Fruit fly (Drosophila melanogaster) whole organism, embryonic: Measurements from ENCODE around the gene zld.
A peak's percentile ranks its signal among the peaks of the same experiment; 100 is the strongest.

ENCODE experiments used
- Awh ChIP-seq: fragments of 200-800 bp; sonication (Bioruptor generic); IDR thresholded peaks from 2 replicates; pipeline ENCODE4, ENCODE4 v1.3.6; 2022; ENCODE audit warnings: missing biosample characterization, missing genetic modification characterization
- BEAF-32 ChIP-seq: fragments of 200-800 bp; sonication (Bioruptor generic); optimal IDR thresholded peaks from 3 replicates; lab custom pipeline; 2017; ENCODE audit warnings: missing biosample characterization, missing genetic modification characterization, mild to moderate bottlenecking, moderate library complexity, missing genetic modification reagents
- CG12155 ChIP-seq: fragments of 200-800 bp; sonication (Bioruptor generic); optimal IDR thresholded peaks from 3 replicates; lab custom pipeline; 2016; ENCODE audit warnings: missing biosample characterization, missing genetic modification characterization
- CG12299 ChIP-seq: fragments of 200-800 bp; sonication (Bioruptor generic); optimal IDR thresholded peaks from 2 replicates; lab custom pipeline; 2018; ENCODE audit warnings: missing biosample characterization, mild to moderate bottlenecking, missing genetic modification characterization
- CG12391 ChIP-seq: fragments of 200-800 bp; sonication (Bioruptor generic); optimal IDR thresholded peaks from 3 replicates; lab custom pipeline; 2018; ENCODE audit warnings: missing biosample characterization, mild to moderate bottlenecking, missing genetic modification characterization, moderate library complexity
- CG15696 ChIP-seq: fragments of 200-800 bp; sonication (Bioruptor generic); optimal IDR thresholded peaks from 2 replicates; lab custom pipeline; 2019; ENCODE audit warnings: missing biosample characterization, mild to moderate bottlenecking, missing genetic modification characterization, moderate library complexity
- CG3065 ChIP-seq: fragments of 200-800 bp; sonication (Bioruptor generic); optimal IDR thresholded peaks from 2 replicates; lab custom pipeline; 2016; ENCODE audit warnings: missing biosample characterization, missing genetic modification characterization
- CG31365 ChIP-seq: fragments of 200-800 bp; sonication (Bioruptor generic); optimal IDR thresholded peaks from 2 replicates; lab custom pipeline; 2018; ENCODE audit warnings: missing biosample characterization, mild to moderate bottlenecking, missing genetic modification characterization
- CG32767 ChIP-seq: fragments of 200-800 bp; sonication (Bioruptor generic); IDR thresholded peaks from 2 replicates; pipeline ENCODE4 v1.3.6; 2022; ENCODE audit warnings: missing biosample characterization, missing genetic modification characterization
- CG34422 ChIP-seq: fragments of 200-800 bp; sonication (Bioruptor generic); IDR thresholded peaks from 3 replicates; pipeline ENCODE4 v1.3.6; 2022; ENCODE audit warnings: missing biosample characterization, missing genetic modification characterization
- CG3838 ChIP-seq: fragments of 200-800 bp; sonication (Bioruptor generic); optimal IDR thresholded peaks from 3 replicates; lab custom pipeline; 2016; ENCODE audit warnings: missing biosample characterization, missing genetic modification characterization
- CG5245 ChIP-seq: fragments of 200-800 bp; sonication (Bioruptor generic); optimal IDR thresholded peaks from 3 replicates; lab custom pipeline; 2016; ENCODE audit warnings: missing biosample characterization, missing genetic modification characterization
- CG6791 ChIP-seq: fragments of 200-800 bp; sonication (Bioruptor generic); IDR thresholded peaks from 3 replicates; pipeline ENCODE4 v1.3.6; 2022; ENCODE audit warnings: missing biosample characterization, missing genetic modification characterization; ENCODE audit not compliant: partially characterized antibody
- CG7963 ChIP-seq: fragments of 200-800 bp; sonication (Bioruptor generic); IDR thresholded peaks from 3 replicates; pipeline ENCODE4 v1.3.6; 2022; ENCODE audit warnings: missing biosample characterization, missing genetic modification characterization; ENCODE audit not compliant: partially characterized antibody
- CG7987 ChIP-seq: fragments of 200-800 bp; sonication (Bioruptor generic); optimal IDR thresholded peaks from 2 replicates; lab custom pipeline; 2018; ENCODE audit warnings: missing biosample characterization, mild to moderate bottlenecking, missing genetic modification characterization, moderate library complexity
- CG8478 ChIP-seq: fragments of >200 bp; optimal IDR thresholded peaks from 2 replicates; lab custom pipeline; 2018
- CG8924 ChIP-seq: fragments of 200-800 bp; optimal IDR thresholded peaks from 3 replicates; lab custom pipeline; 2019; ENCODE audit warnings: missing biosample characterization, mild to moderate bottlenecking, missing genetic modification characterization, moderate library complexity
- CG9727 ChIP-seq: fragments of 200-800 bp; sonication (Bioruptor generic); optimal IDR thresholded peaks from 3 replicates; lab custom pipeline; 2017; ENCODE audit warnings: missing biosample characterization, mild to moderate bottlenecking, missing genetic modification characterization
- CG9797 ChIP-seq: fragments of 200-800 bp; sonication (Bioruptor generic); optimal IDR thresholded peaks from 3 replicates; lab custom pipeline; 2018; ENCODE audit warnings: missing biosample characterization, mild to moderate bottlenecking, missing genetic modification characterization
- CTCF ChIP-seq: fragments of 200-800 bp; sonication (Bioruptor generic); optimal IDR thresholded peaks from 2 replicates; lab custom pipeline; 2017; ENCODE audit warnings: missing biosample characterization, mild to moderate bottlenecking, missing genetic modification characterization, moderate library complexity
- Doc2 ChIP-seq: fragments of 200-800 bp; sonication (Bioruptor generic); IDR thresholded peaks from 2 replicates; pipeline ENCODE4 v1.3.6; 2022; ENCODE audit warnings: missing biosample characterization, missing genetic modification characterization
- Fer1 ChIP-seq: fragments of 200-800 bp; sonication (Bioruptor generic); optimal IDR thresholded peaks from 2 replicates; lab custom pipeline; 2017; ENCODE audit warnings: missing biosample characterization, mild to moderate bottlenecking, missing genetic modification characterization
- Gug ChIP-seq: fragments of 200-800 bp; sonication (Bioruptor generic); IDR thresholded peaks from 4 replicates; pipeline ENCODE4 v1.3.6; 2022; ENCODE audit warnings: missing biosample characterization, missing genetic modification characterization
- Hr3 ChIP-seq: fragments of 200-800 bp; sonication (Bioruptor generic); optimal IDR thresholded peaks from 3 replicates; lab custom pipeline; 2016; ENCODE audit warnings: missing biosample characterization, missing genetic modification characterization
- Hr51 ChIP-seq, 2 experiments: fragments of 200-800 bp; sonication (Bioruptor generic); optimal IDR thresholded peaks; 2 replicates in 1 of 2; 3 replicates in 1 of 2; lab custom pipeline; 2016 to 2018; ENCODE audit warnings: missing biosample characterization in 2 of 2, missing genetic modification characterization in 2 of 2, mild to moderate bottlenecking in 1 of 2, moderate library complexity in 1 of 2
- Lpt ChIP-seq: fragments of >200 bp; optimal IDR thresholded peaks from 2 replicates; lab custom pipeline; 2018; ENCODE audit warnings: missing biosample characterization, missing genetic modification characterization
- Mad ChIP-seq: fragments of 200-800 bp; sonication (Bioruptor generic); optimal IDR thresholded peaks from 2 replicates; lab custom pipeline; 2016; ENCODE audit warnings: missing biosample characterization, missing genetic modification characterization
- Med ChIP-seq: fragments of 200-800 bp; sonication (Bioruptor generic); peaks from one replicate; lab custom pipeline; 2016; ENCODE audit warnings: missing biosample characterization, missing genetic modification characterization, mild to moderate bottlenecking, inconsistent platforms, moderate library complexity
- Scr ChIP-seq: fragments of 200-800 bp; sonication (Bioruptor generic); IDR thresholded peaks from 2 replicates; pipeline ENCODE4 v1.3.6; 2022; ENCODE audit warnings: missing biosample characterization, missing genetic modification characterization; ENCODE audit not compliant: partially characterized antibody
- Sox100B ChIP-seq: fragments of 200-800 bp; sonication (Bioruptor generic); optimal IDR thresholded peaks from 3 replicates; lab custom pipeline; 2018; ENCODE audit warnings: missing biosample characterization, mild to moderate bottlenecking, missing genetic modification characterization
- Stat92E ChIP-seq, 3 experiments: fragments of >200 bp in 2 of 3; fragments of 200-800 bp in 1 of 3; sonication (Bioruptor generic) in 1 of 3; optimal IDR thresholded peaks; 2 replicates each; lab custom pipeline; 2017 to 2019; ENCODE audit warnings: missing biosample characterization in 3 of 3, missing genetic modification characterization in 3 of 3, mild to moderate bottlenecking in 1 of 3, moderate library complexity in 1 of 3
- Trl ChIP-seq, 3 experiments: fragments of >200 bp in 2 of 3; fragments of 200-800 bp in 1 of 3; sonication (Bioruptor generic) in 1 of 3; optimal IDR thresholded peaks; 2 replicates in 1 of 3; 3 replicates in 2 of 3; lab custom pipeline; 2016 to 2017; ENCODE audit warnings: missing biosample characterization in 1 of 3, missing genetic modification characterization in 1 of 3
- abd-A ChIP-seq: fragments of 200-800 bp; sonication (Bioruptor generic); optimal IDR thresholded peaks from 3 replicates; lab custom pipeline; 2019; ENCODE audit warnings: missing biosample characterization, mild to moderate bottlenecking, missing genetic modification characterization, moderate library complexity
- amos ChIP-seq: fragments of 200-800 bp; sonication (Bioruptor generic); IDR thresholded peaks from 2 replicates; pipeline ENCODE4 v1.3.6; 2022; ENCODE audit warnings: missing biosample characterization, missing genetic modification characterization; ENCODE audit not compliant: partially characterized antibody
- cas ChIP-seq: fragments of 200-800 bp; sonication (Bioruptor generic); IDR thresholded peaks from 2 replicates; pipeline ENCODE4 v1.3.6; 2022; ENCODE audit warnings: missing biosample characterization, missing genetic modification characterization
- chn ChIP-seq: fragments of 200-800 bp; sonication (Bioruptor generic); optimal IDR thresholded peaks from 2 replicates; lab custom pipeline; 2016; ENCODE audit warnings: missing biosample characterization, missing genetic modification characterization
- dan ChIP-seq: fragments of 200-800 bp; sonication (Bioruptor generic); IDR thresholded peaks from 2 replicates; pipeline ENCODE4 v1.3.6; 2022; ENCODE audit warnings: missing biosample characterization, missing genetic modification characterization
- ewg ChIP-seq: fragments of 200-800 bp; sonication (Bioruptor generic); optimal IDR thresholded peaks from 3 replicates; lab custom pipeline; 2017; ENCODE audit warnings: mild to moderate bottlenecking, missing biosample characterization, missing genetic modification reagents, missing genetic modification characterization
- gfzf ChIP-seq: fragments of 200-800 bp; sonication (Bioruptor generic); optimal IDR thresholded peaks from 2 replicates; lab custom pipeline; 2016; ENCODE audit warnings: missing biosample characterization, mild to moderate bottlenecking, missing genetic modification characterization, moderate library complexity
- luna ChIP-seq: fragments of 200-800 bp; sonication (Bioruptor generic); optimal IDR thresholded peaks from 2 replicates; lab custom pipeline; 2016; ENCODE audit warnings: missing biosample characterization, missing genetic modification characterization
- pros ChIP-seq: fragments of 200-800 bp; sonication (Bioruptor generic); optimal IDR thresholded peaks from 3 replicates; lab custom pipeline; 2019; ENCODE audit warnings: missing biosample characterization, mild to moderate bottlenecking, missing genetic modification characterization, moderate library complexity
- pzg ChIP-seq: fragments of 200-800 bp; sonication (Bioruptor generic); optimal IDR thresholded peaks from 3 replicates; lab custom pipeline; 2018; ENCODE audit warnings: missing biosample characterization, mild to moderate bottlenecking, missing genetic modification characterization, moderate library complexity
- schlank ChIP-seq: fragments of 200-800 bp; sonication (Bioruptor generic); optimal IDR thresholded peaks from 2 replicates; lab custom pipeline; 2018; ENCODE audit warnings: missing biosample characterization, mild to moderate bottlenecking, missing genetic modification characterization
- scrt ChIP-seq: fragments of 200-800 bp; sonication (Bioruptor generic); optimal IDR thresholded peaks from 2 replicates; lab custom pipeline; 2018; ENCODE audit warnings: missing biosample characterization, mild to moderate bottlenecking, missing genetic modification characterization, moderate library complexity
- sens ChIP-seq: fragments of 200-800 bp; sonication (Bioruptor generic); peaks from one replicate; lab custom pipeline; 2016; ENCODE audit warnings: missing biosample characterization, missing genetic modification characterization
- slp2 ChIP-seq: fragments of 200-800 bp; sonication (Bioruptor generic); optimal IDR thresholded peaks from 2 replicates; lab custom pipeline; 2016; ENCODE audit warnings: missing biosample characterization, missing genetic modification characterization
- toy ChIP-seq: fragments of 200-800 bp; sonication (Bioruptor generic); IDR thresholded peaks from 2 replicates; pipeline ENCODE4 v1.3.6; 2022; ENCODE audit warnings: missing biosample characterization, missing genetic modification characterization
- yki ChIP-seq: fragments of >200 bp; optimal IDR thresholded peaks from 3 replicates; lab custom pipeline; 2018
- zen ChIP-seq: fragments of 200-800 bp; sonication (Bioruptor generic); optimal IDR thresholded peaks from 3 replicates; lab custom pipeline; 2018; ENCODE audit warnings: missing biosample characterization, mild to moderate bottlenecking, missing genetic modification characterization, moderate library complexity

The zld gene

dm6 chrX:19730844-19731243 lies 52.5 kb downstream of the zld start, which contains the start of gene AP-1-2beta (continued):
- no peak for TF ChIP-seq Hr51 (GFP tag; optimal IDR thresholded peaks at IDR 0.05; lab: Kevin White, UChicago)
- TF ChIP-seq Hr3 (GFP tag; lab: Kevin White, UChicago): no peak
- TF ChIP-seq luna (GFP tag; lab: Kevin White, UChicago): no peak
- TF ChIP-seq CG6791: peak; percentile 72; the same call in 2 of the 3 replicates
- peak; percentile 75 for TF ChIP-seq CG9797 (GFP tag; lab: Kevin White, UChicago)
- TF ChIP-seq BEAF-32 (GFP tag; lab: Kevin White, UChicago): peak; percentile 50
- TF ChIP-seq CG9727: no peak
- TF ChIP-seq CG8924 (tag; lab: Kevin White, UChicago): no peak
- no peak for TF ChIP-seq Awh (GFP tag; lab: Robert Waterston, UW)
- no peak for TF ChIP-seq CG34422
- TF ChIP-seq slp2 (GFP tag; lab: Kevin White, UChicago): no peak
- TF ChIP-seq Sox100B (GFP tag; lab: Kevin White, UChicago): no peak
- TF ChIP-seq Mad (GFP tag; lab: Kevin White, UChicago): no peak
- TF ChIP-seq Lpt (GFP tag; lab: Kevin White, UChicago): no peak
- no peak for TF ChIP-seq toy (GFP tag; lab: Robert Waterston, UW)
- TF ChIP-seq zen (tag; lab: Kevin White, UChicago): no peak
- no peak for TF ChIP-seq dan
- TF ChIP-seq CG3838 (GFP tag; lab: Kevin White, UChicago): no peak
- peak; percentile 78 for TF ChIP-seq gfzf (GFP tag; lab: Kevin White, UChicago)
- no peak for TF ChIP-seq schlank (tag; lab: Kevin White, UChicago)
- TF ChIP-seq CG3065 (GFP tag; lab: Kevin White, UChicago): no peak
- TF ChIP-seq Fer1 (GFP tag; lab: Kevin White, UChicago): no peak
- peak; percentile 38 for TF ChIP-seq Scr (GFP tag; lab: Robert Waterston, UW)
- TF ChIP-seq chn (GFP tag; lab: Kevin White, UChicago): no peak
- TF ChIP-seq CG5245 (GFP tag; lab: Kevin White, UChicago): no peak
- no peak for TF ChIP-seq Stat92E (GFP tag; optimal IDR thresholded peaks at IDR 0.05; lab: Kevin White, UChicago)
- no peak for TF ChIP-seq CG12391 (tag; lab: Kevin White, UChicago)
- TF ChIP-seq cas: no peak
- no peak for TF ChIP-seq CG12299 (tag; lab: Kevin White, UChicago)
- 0 out of 3 replicates have a peak, but pooled peaks have one; percentile 30 for TF ChIP-seq CG7963
- TF ChIP-seq, all 482 proteins: peak for 40

dm6 chrX:19717988-19718973 lies 65.1 kb downstream of the zld start, which contains the start of gene CG12531:
Gene CG12531, plus strand, starts transcription at chrX:19718923.
- TF ChIP-seq CG31365 (tag; lab: Kevin White, UChicago): no peak
- peak; percentile 22 for TF ChIP-seq CG8478
- peak; percentile 90 for TF ChIP-seq ewg (GFP tag; lab: Kevin White, UChicago)
- peak; percentile 10 for TF ChIP-seq pzg
- peak; percentile 14 for TF ChIP-seq abd-A (tag; lab: Kevin White, UChicago)
- TF ChIP-seq CG12155: peak; percentile 77
- TF ChIP-seq yki (lab: Kevin White, UChicago): peak; percentile 7
- TF ChIP-seq Doc2: no peak
- TF ChIP-seq Hr51 (GFP tag; optimal IDR thresholded peaks at IDR 0.05; lab: Kevin White, UChicago): peak in 1 of 2 experiments; percentile 12
- TF ChIP-seq sens: peak; percentile 28
- TF ChIP-seq CG32767 (GFP tag; lab: Robert Waterston, UW): peak; percentile 61; the same call in 1 of the 2 replicates
- no peak for TF ChIP-seq amos (GFP tag; lab: Robert Waterston, UW)
- peak; percentile 39 for TF ChIP-seq pros (GFP tag; lab: Kevin White, UChicago)
- TF ChIP-seq CG15696 (tag; lab: Kevin White, UChicago): no peak
- no peak for TF ChIP-seq CG7987 (GFP tag; lab: Kevin White, UChicago)
- peak; percentile 50 for TF ChIP-seq scrt (GFP tag; lab: Kevin White, UChicago)
- TF ChIP-seq CTCF (GFP tag; lab: Kevin White, UChicago): peak; percentile 89
- peak; percentile 20 for TF ChIP-seq Med (GFP tag; lab: Kevin White, UChicago)
- peak; percentile 67 to 81 for TF ChIP-seq Trl (optimal IDR thresholded peaks at IDR 0.05; lab: Kevin White, UChicago)
- no peak for TF ChIP-seq Trl (GFP tag; optimal IDR thresholded peaks at IDR 0.05; lab: Kevin White, UChicago)
- TF ChIP-seq Gug (GFP tag; lab: Robert Waterston, UW): no peak
